Fruit fly (Drosophila melanogaster) whole organism, prepupa: ENCODE measurements around the gene CG31789.
A peak's percentile ranks its signal among the peaks of the same experiment; 100 is the strongest.

Experiments
- Blimp-1 ChIP-seq: fragments of 200-800 bp; sonication (Bioruptor generic); optimal IDR thresholded peaks from 3 replicates; lab custom pipeline; 2017; ENCODE audit warnings: missing biosample characterization, missing genetic modification characterization, mild to moderate bottlenecking, moderate library complexity, missing genetic modification reagents
- CG10669 ChIP-seq: fragments of 200-800 bp; sonication (Bioruptor generic); optimal IDR thresholded peaks from 3 replicates; lab custom pipeline; 2018; ENCODE audit warnings: missing biosample characterization, mild to moderate bottlenecking, missing genetic modification characterization, moderate library complexity
- CG11294 ChIP-seq: fragments of 200-800 bp; sonication (Bioruptor generic); IDR thresholded peaks from 2 replicates; pipeline ENCODE4 v1.3.6; 2022; ENCODE audit warnings: missing biosample characterization, missing genetic modification characterization
- CG11902 ChIP-seq: fragments of 200-800 bp; sonication (Bioruptor generic); optimal IDR thresholded peaks from 3 replicates; lab custom pipeline; 2016; ENCODE audit warnings: missing biosample characterization, missing genetic modification characterization
- CG15336 ChIP-seq: fragments of 200-800 bp; sonication (Bioruptor generic); IDR thresholded peaks from 2 replicates; pipeline ENCODE4 v1.3.6; 2022; ENCODE audit warnings: missing biosample characterization, missing genetic modification characterization
- CG1621 ChIP-seq: fragments of 200-800 bp; sonication (Bioruptor generic); optimal IDR thresholded peaks from 3 replicates; lab custom pipeline; 2018; ENCODE audit warnings: missing biosample characterization, mild to moderate bottlenecking, missing genetic modification characterization
- CG16779 ChIP-seq: fragments of 200-800 bp; sonication (Bioruptor generic); optimal IDR thresholded peaks from 3 replicates; lab custom pipeline; 2017; ENCODE audit warnings: missing biosample characterization, mild to moderate bottlenecking, missing genetic modification characterization
- CG31627 ChIP-seq: fragments of 200-800 bp; sonication (Bioruptor generic); optimal IDR thresholded peaks from 3 replicates; lab custom pipeline; 2016; ENCODE audit warnings: missing biosample characterization, missing genetic modification characterization
- CG32006 ChIP-seq: fragments of 200-800 bp; sonication (Bioruptor generic); optimal IDR thresholded peaks from 3 replicates; lab custom pipeline; 2017; ENCODE audit warnings: missing biosample characterization, mild to moderate bottlenecking, missing genetic modification characterization
- CG34406 ChIP-seq: fragments of 200-800 bp; sonication (Bioruptor generic); optimal IDR thresholded peaks from 3 replicates; lab custom pipeline; 2016; ENCODE audit warnings: missing biosample characterization, missing genetic modification characterization
- CG3919 ChIP-seq: fragments of 200-800 bp; sonication (Bioruptor generic); optimal IDR thresholded peaks from 3 replicates; lab custom pipeline; 2016; ENCODE audit warnings: missing biosample characterization, missing genetic modification characterization
- CG4318 ChIP-seq: fragments of 200-800 bp; sonication (Bioruptor generic); optimal IDR thresholded peaks from 3 replicates; lab custom pipeline; 2017; ENCODE audit warnings: missing biosample characterization, mild to moderate bottlenecking, missing genetic modification characterization
- CG6163 ChIP-seq: fragments of 200-800 bp; sonication (Bioruptor generic); IDR thresholded peaks from 3 replicates; pipeline ENCODE4 v1.3.6; 2022; ENCODE audit warnings: missing biosample characterization, missing genetic modification characterization
- CG6808 ChIP-seq: fragments of 200-800 bp; sonication (Bioruptor generic); optimal IDR thresholded peaks from 3 replicates; lab custom pipeline; 2017; ENCODE audit warnings: missing biosample characterization, missing genetic modification characterization, mild to moderate bottlenecking, moderate library complexity, missing genetic modification reagents
- CG7368 ChIP-seq: fragments of 200-800 bp; sonication (Bioruptor generic); optimal IDR thresholded peaks from 3 replicates; lab custom pipeline; 2016; ENCODE audit warnings: missing biosample characterization, missing genetic modification characterization
- CG8119 ChIP-seq: fragments of 200-800 bp; sonication (Bioruptor generic); IDR thresholded peaks from 3 replicates; pipeline ENCODE4 v1.3.6; 2022; ENCODE audit warnings: missing biosample characterization, missing genetic modification characterization
- CG8319 ChIP-seq: fragments of 200-800 bp; sonication (Bioruptor generic); optimal IDR thresholded peaks from 3 replicates; lab custom pipeline; 2016; ENCODE audit warnings: missing biosample characterization, missing genetic modification characterization
- CG8632 ChIP-seq: fragments of 200-800 bp; sonication (Bioruptor generic); optimal IDR thresholded peaks from 3 replicates; lab custom pipeline; 2016; ENCODE audit warnings: missing biosample characterization, missing genetic modification characterization
- CG9139 ChIP-seq: fragments of 200-800 bp; sonication (Bioruptor generic); optimal IDR thresholded peaks from 3 replicates; lab custom pipeline; 2017; ENCODE audit warnings: missing biosample characterization, mild to moderate bottlenecking, missing genetic modification characterization
- Eip75B ChIP-seq: fragments of 200-800 bp; sonication (Bioruptor generic); optimal IDR thresholded peaks from 3 replicates; lab custom pipeline; 2016; ENCODE audit warnings: missing biosample characterization, missing genetic modification characterization
- Eip78C ChIP-seq: fragments of 200-800 bp; sonication (Bioruptor generic); peaks from one replicate; lab custom pipeline; 2016; ENCODE audit warnings: missing biosample characterization, missing genetic modification characterization
- Eip93F ChIP-seq: fragments of 200-800 bp; sonication (Bioruptor generic); optimal IDR thresholded peaks from 2 replicates; lab custom pipeline; 2016; ENCODE audit warnings: missing biosample characterization, mild to moderate bottlenecking, missing genetic modification characterization
- Gug ChIP-seq: fragments of 200-800 bp; sonication (Bioruptor generic); IDR thresholded peaks from 2 replicates; pipeline ENCODE4 v1.3.6; 2022; ENCODE audit warnings: missing biosample characterization, missing genetic modification characterization
- Hr38 ChIP-seq: sonication (Bioruptor generic); optimal IDR thresholded peaks from 2 replicates; lab custom pipeline; 2016; ENCODE audit warnings: missing biosample characterization, missing genetic modification characterization
- Hr39 ChIP-seq: fragments of 200-800 bp; sonication (Bioruptor generic); optimal IDR thresholded peaks from 2 replicates; lab custom pipeline; 2016; ENCODE audit warnings: missing biosample characterization, missing genetic modification characterization
- Hr4 ChIP-seq: fragments of 200-800 bp; sonication (Bioruptor generic); optimal IDR thresholded peaks from 3 replicates; lab custom pipeline; 2016; ENCODE audit warnings: missing biosample characterization, missing genetic modification characterization
- Lpt ChIP-seq: fragments of 200-800 bp; sonication (Bioruptor generic); optimal IDR thresholded peaks from 3 replicates; lab custom pipeline; 2016; ENCODE audit warnings: missing biosample characterization, missing genetic modification characterization
- OdsH ChIP-seq: fragments of 200-800 bp; sonication (Bioruptor generic); optimal IDR thresholded peaks from 3 replicates; lab custom pipeline; 2016; ENCODE audit warnings: missing biosample characterization, missing genetic modification characterization
- Smox ChIP-seq: fragments of 200-800 bp; sonication (Bioruptor generic); optimal IDR thresholded peaks from 3 replicates; lab custom pipeline; 2016; ENCODE audit warnings: missing biosample characterization, missing genetic modification characterization
- Sox14 ChIP-seq: fragments of 200-800 bp; sonication (Bioruptor generic); optimal IDR thresholded peaks from 3 replicates; lab custom pipeline; 2016; ENCODE audit warnings: missing biosample characterization, missing genetic modification characterization
- achi ChIP-seq: fragments of 200-800 bp; sonication (Bioruptor generic); optimal IDR thresholded peaks from 3 replicates; lab custom pipeline; 2016; ENCODE audit warnings: missing biosample characterization, missing genetic modification characterization
- cyc ChIP-seq: fragments of 200-800 bp; sonication (Bioruptor generic); optimal IDR thresholded peaks from 3 replicates; lab custom pipeline; 2016; ENCODE audit warnings: missing biosample characterization, missing genetic modification characterization
- dac ChIP-seq: fragments of 200-800 bp; sonication (Bioruptor generic); optimal IDR thresholded peaks from 2 replicates; lab custom pipeline; 2017; ENCODE audit warnings: missing biosample characterization, mild to moderate bottlenecking, missing genetic modification characterization
- eg ChIP-seq: fragments of 200-800 bp; sonication (Bioruptor generic); IDR thresholded peaks from 3 replicates; pipeline ENCODE4 v1.3.6; 2022; ENCODE audit warnings: missing biosample characterization, missing genetic modification characterization
- esn ChIP-seq: fragments of 200-800 bp; sonication (Bioruptor generic); optimal IDR thresholded peaks from 2 replicates; lab custom pipeline; 2016; ENCODE audit warnings: missing biosample characterization, mild to moderate bottlenecking, missing genetic modification characterization, moderate library complexity
- fd59A ChIP-seq: fragments of 200-800 bp; sonication (Bioruptor generic); optimal IDR thresholded peaks from 2 replicates; lab custom pipeline; 2017; ENCODE audit warnings: missing biosample characterization, mild to moderate bottlenecking, missing genetic modification characterization, missing genetic modification reagents
- fkh ChIP-seq: fragments of 200-800 bp; sonication (Bioruptor generic); optimal IDR thresholded peaks from 3 replicates; lab custom pipeline; 2017; ENCODE audit warnings: missing biosample characterization, mild to moderate bottlenecking, missing genetic modification characterization, moderate library complexity
- lz ChIP-seq: fragments of 200-800 bp; sonication (Bioruptor generic); optimal IDR thresholded peaks from 3 replicates; lab custom pipeline; 2016; ENCODE audit warnings: missing biosample characterization, missing genetic modification characterization
- net ChIP-seq: fragments of 200-800 bp; sonication (Bioruptor generic); optimal IDR thresholded peaks from 3 replicates; lab custom pipeline; 2016; ENCODE audit warnings: missing biosample characterization, missing genetic modification characterization
- pdm3 ChIP-seq: fragments of 200-800 bp; sonication (Bioruptor generic); optimal IDR thresholded peaks from 3 replicates; lab custom pipeline; 2016; ENCODE audit warnings: missing biosample characterization, missing genetic modification characterization
- salr ChIP-seq, 2 experiments: fragments of 200-800 bp; sonication (Bioruptor generic); optimal IDR thresholded peaks; 3 replicates each; lab custom pipeline; 2016 to 2018; ENCODE audit warnings: missing biosample characterization in 2 of 2, missing genetic modification characterization in 2 of 2, mild to moderate bottlenecking in 1 of 2
- spab ChIP-seq: fragments of 200-800 bp; sonication (Bioruptor generic); optimal IDR thresholded peaks from 2 replicates; lab custom pipeline; 2017; ENCODE audit warnings: missing biosample characterization, mild to moderate bottlenecking, missing genetic modification characterization, missing genetic modification reagents
- svp ChIP-seq: fragments of 200-800 bp; sonication (Bioruptor generic); peaks from one replicate; lab custom pipeline; 2016; ENCODE audit warnings: missing biosample characterization, missing genetic modification characterization
- topi ChIP-seq: fragments of 200-800 bp; sonication (Bioruptor generic); optimal IDR thresholded peaks from 3 replicates; lab custom pipeline; 2016; ENCODE audit warnings: missing biosample characterization, missing genetic modification characterization
- vri ChIP-seq: fragments of 200-800 bp; sonication (Bioruptor generic); optimal IDR thresholded peaks from 3 replicates; lab custom pipeline; 2016; ENCODE audit warnings: missing biosample characterization, mild to moderate bottlenecking, missing genetic modification characterization

Gene CG31789

DNA sequence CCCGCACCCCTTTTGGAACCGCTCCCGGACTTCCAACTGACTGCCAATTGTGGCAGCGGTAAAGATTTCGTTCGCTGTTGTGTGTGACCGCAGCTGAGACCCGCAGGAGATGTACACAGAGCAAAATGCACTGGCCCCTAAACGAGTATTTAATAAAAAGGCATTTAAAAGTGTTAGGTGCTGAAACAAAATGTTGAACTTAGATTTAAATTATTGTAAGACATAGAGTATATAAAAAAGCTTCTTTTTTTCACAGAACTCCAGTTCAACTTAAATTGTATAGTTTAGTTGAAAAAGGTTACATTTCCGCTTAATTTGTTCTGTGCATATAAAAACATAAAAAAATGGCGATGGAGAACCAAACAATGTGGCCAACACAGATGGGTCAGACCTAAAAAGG lies 22.4 kb downstream of the CG31789 start (continued):
- TF ChIP-seq CG34406 (GFP tag; lab: Kevin White, UChicago) (peak; percentile 25), fd59A (no peak), CG3919 (peak; percentile 62), spab (GFP tag; lab: Kevin White, UChicago) (peak; percentile 22), Hr39 (GFP tag; lab: Kevin White, UChicago) (peak; percentile 58), Eip78C (GFP tag; lab: Kevin White, UChicago) (peak; percentile 87), topi (peak; percentile 51), CG1621 (tag; lab: Kevin White, UChicago) (peak; percentile 10), Blimp-1 (no peak), CG31627 (GFP tag; lab: Kevin White, UChicago) (peak; percentile 64), Hr4 (GFP tag; lab: Kevin White, UChicago) (peak; percentile 76), net (peak; percentile 32), CG32006 (peak; percentile 83), OdsH (GFP tag; lab: Kevin White, UChicago) (peak; percentile 47), CG9139 (no peak), Hr38 (no peak), Gug (GFP tag; lab: Robert Waterston, UW) (peak; percentile 67), salr (GFP tag; optimal IDR thresholded peaks at IDR 0.05; lab: Kevin White, UChicago) (peak in 1 of 2 experiments; percentile 55), Lpt (peak; percentile 74), CG4318 (peak; percentile 36), CG8632 (peak; percentile 22), CG16779 (tag; lab: Kevin White, UChicago) (peak; percentile 57), lz (GFP tag; lab: Kevin White, UChicago) (peak; percentile 64), Smox (GFP tag; lab: Kevin White, UChicago) (peak; percentile 43), svp (GFP tag; lab: Kevin White, UChicago) (peak; percentile 79), cyc (peak; percentile 47), eg (GFP tag; lab: Robert Waterston, UW) (peak; percentile 81), CG8119 (GFP tag; lab: Robert Waterston, UW) (peak; percentile 89), CG6163 (GFP tag; lab: Robert Waterston, UW) (peak; percentile 79), CG8319 (GFP tag; lab: Kevin White, UChicago) (peak; percentile 40), dac (no peak), CG11294 (GFP tag; lab: Robert Waterston, UW) (peak; percentile 43), CG6808 (peak; percentile 53)

dm6 chr2L:18629144-18629543 lies 23.4 kb downstream of the CG31789 start:
- peak; percentile 38 for TF ChIP-seq Eip78C (GFP tag; lab: Kevin White, UChicago)
- no peak for TF ChIP-seq CG8632
- peak; percentile 84 for TF ChIP-seq svp (GFP tag; lab: Kevin White, UChicago)

dm6 chr2L:18630611-18631221 lies 25.0 kb downstream of the CG31789 start:
- TF ChIP-seq Eip93F (GFP tag; lab: Kevin White, UChicago) (peak; percentile 49), svp (GFP tag; lab: Kevin White, UChicago) (peak; percentile 85), CG10669 (no peak), vri (GFP tag; lab: Kevin White, UChicago) (peak; percentile 73)

- TF ChIP-seq eg (GFP tag; lab: Robert Waterston, UW) = no peak
- no peak for TF ChIP-seq CG3919
- TF ChIP-seq CG7368 (GFP tag; lab: Kevin White, UChicago) = no peak
- TF ChIP-seq cyc = no peak
- TF ChIP-seq net = no peak
- no peak for TF ChIP-seq Hr38
- TF ChIP-seq CG15336 (GFP tag; lab: Robert Waterston, UW) = no peak
- no peak for TF ChIP-seq CG11902
- no peak for TF ChIP-seq OdsH (GFP tag; lab: Kevin White, UChicago)
- TF ChIP-seq Eip75B (GFP tag; lab: Kevin White, UChicago) = no peak
- TF ChIP-seq pdm3 = no peak
- no peak for TF ChIP-seq fkh (GFP tag; lab: Kevin White, UChicago)
- TF ChIP-seq CG8632 = no peak
- no peak for TF ChIP-seq Lpt
- no peak for TF ChIP-seq dac
- TF ChIP-seq esn (GFP tag; lab: Kevin White, UChicago) = no peak
- no peak for TF ChIP-seq CG8319 (GFP tag; lab: Kevin White, UChicago)
- TF ChIP-seq Sox14 = no peak
- TF ChIP-seq achi (GFP tag; lab: Kevin White, UChicago) = no peak
- no peak for TF ChIP-seq Smox (GFP tag; lab: Kevin White, UChicago)
- TF ChIP-seq, all 60 proteins: peak for 0
Measured at dm6 chr2L:18632389-18632788, 26.7 kb downstream of the CG31789 start.
